Fruit fly (Drosophila melanogaster) whole organism, adult: Measurements from ENCODE around the gene CG14282.
A peak's percentile ranks its signal among the peaks of the same experiment; 100 is the strongest.

Experiments used
- CG11617 ChIP-seq: fragments of 200-800 bp; sonication (Bioruptor generic); optimal IDR thresholded peaks from 2 replicates; lab custom pipeline; 2017; ENCODE audit warnings: mild to moderate bottlenecking, missing biosample characterization, missing genetic modification reagents, missing genetic modification characterization
- CG12768 ChIP-seq: fragments of 200-800 bp; sonication (Bioruptor generic); optimal IDR thresholded peaks from 2 replicates; lab custom pipeline; 2017; ENCODE audit warnings: missing biosample characterization, missing genetic modification characterization, mild to moderate bottlenecking, moderate library complexity, missing genetic modification reagents
- CG14711 ChIP-seq: fragments of 200-800 bp; sonication (Bioruptor generic); optimal IDR thresholded peaks from 2 replicates; lab custom pipeline; 2018; ENCODE audit warnings: missing biosample characterization, mild to moderate bottlenecking, missing genetic modification characterization, moderate library complexity
- CG1620 ChIP-seq: fragments of 200-800 bp; sonication (Bioruptor generic); optimal IDR thresholded peaks from 2 replicates; lab custom pipeline; 2016; ENCODE audit warnings: missing biosample characterization, missing genetic modification characterization
- CG33017 ChIP-seq: fragments of 200-800 bp; sonication (Bioruptor generic); optimal IDR thresholded peaks from 2 replicates; lab custom pipeline; 2018; ENCODE audit warnings: missing biosample characterization, mild to moderate bottlenecking, missing genetic modification characterization, moderate library complexity
- CG5204 ChIP-seq: fragments of 200-800 bp; sonication (Bioruptor generic); optimal IDR thresholded peaks from 2 replicates; lab custom pipeline; 2016; ENCODE audit warnings: missing biosample characterization, missing genetic modification characterization
- CG7045 ChIP-seq: fragments of 200-800 bp; sonication (Bioruptor generic); optimal IDR thresholded peaks from 2 replicates; lab custom pipeline; 2017; ENCODE audit warnings: missing biosample characterization, mild to moderate bottlenecking, missing genetic modification characterization
- CG7101 ChIP-seq: fragments of 200-800 bp; sonication (Bioruptor generic); optimal IDR thresholded peaks from 2 replicates; lab custom pipeline; 2018; ENCODE audit warnings: missing biosample characterization, mild to moderate bottlenecking, missing genetic modification characterization, moderate library complexity
- Clk ChIP-seq: fragments of 200-800 bp; sonication (Bioruptor generic); optimal IDR thresholded peaks from 2 replicates; lab custom pipeline; 2017; ENCODE audit warnings: missing biosample characterization, missing genetic modification characterization
- Crg-1 ChIP-seq: fragments of 200-800 bp; sonication (Bioruptor generic); optimal IDR thresholded peaks from 2 replicates; lab custom pipeline; 2016; ENCODE audit warnings: missing biosample characterization, missing genetic modification characterization
- Hr96 ChIP-seq: fragments of 200-800 bp; sonication (Bioruptor generic); optimal IDR thresholded peaks from 2 replicates; lab custom pipeline; 2016; ENCODE audit warnings: missing biosample characterization, missing genetic modification characterization
- Mnt ChIP-seq: fragments of 200-800 bp; sonication (Bioruptor generic); optimal IDR thresholded peaks from 2 replicates; lab custom pipeline; 2016; ENCODE audit warnings: missing biosample characterization, mild to moderate bottlenecking, missing genetic modification characterization
- bab1 ChIP-seq: fragments of 200-800 bp; sonication (Bioruptor generic); optimal IDR thresholded peaks from 3 replicates; lab custom pipeline; 2019; ENCODE audit warnings: missing biosample characterization, mild to moderate bottlenecking, missing genetic modification characterization, moderate library complexity
- cic ChIP-seq: fragments of 200-800 bp; sonication (Bioruptor generic); optimal IDR thresholded peaks from 2 replicates; lab custom pipeline; 2017; ENCODE audit warnings: missing biosample characterization, mild to moderate bottlenecking, missing genetic modification characterization, moderate library complexity
- cnc ChIP-seq, 2 experiments: fragments of >200 bp; optimal IDR thresholded peaks; 2 replicates each; lab custom pipeline; 2017
- kay ChIP-seq: fragments of 200-800 bp; sonication (Bioruptor generic); peaks from one replicate; lab custom pipeline; 2016; ENCODE audit warnings: missing biosample characterization, missing genetic modification characterization, borderline replicate concordance
- ovo ChIP-seq: fragments of 200-800 bp; sonication (Bioruptor generic); optimal IDR thresholded peaks from 2 replicates; lab custom pipeline; 2016; ENCODE audit warnings: missing biosample characterization, missing genetic modification characterization
- pad ChIP-seq: fragments of 200-800 bp; sonication (Bioruptor generic); optimal IDR thresholded peaks from 3 replicates; lab custom pipeline; 2017; ENCODE audit warnings: missing biosample characterization, missing genetic modification characterization, mild to moderate bottlenecking, moderate library complexity, missing genetic modification reagents
- tj ChIP-seq: fragments of 200-800 bp; sonication (Bioruptor generic); optimal IDR thresholded peaks from 3 replicates; lab custom pipeline; 2017; ENCODE audit warnings: missing biosample characterization, mild to moderate bottlenecking, missing genetic modification characterization, moderate library complexity
- toe ChIP-seq: fragments of 200-800 bp; sonication (Bioruptor generic); optimal IDR thresholded peaks from 2 replicates; lab custom pipeline; 2016; ENCODE audit warnings: missing biosample characterization, missing genetic modification characterization

The CG14282 gene

dm6 chr3R:19150856-19151651 is 25.7 kb upstream of the CG14282 start:
- TF ChIP-seq tj (GFP tag; lab: Kevin White, UChicago) (peak; percentile 14), kay (GFP tag; lab: Kevin White, UChicago) (peak; percentile 39), cic (no peak)

- TF ChIP-seq CG33017: peak; percentile 19
- TF ChIP-seq tj (GFP tag; lab: Kevin White, UChicago): no peak
- no peak for TF ChIP-seq Clk
- no peak for TF ChIP-seq cnc (optimal IDR thresholded peaks at IDR 0.05; lab: Kevin White, UChicago)
- no peak for TF ChIP-seq CG1620
- TF ChIP-seq CG7045 (GFP tag; lab: Kevin White, UChicago): no peak
- no peak for TF ChIP-seq CG7101
- TF ChIP-seq CG11617 (GFP tag; lab: Kevin White, UChicago): no peak
- TF ChIP-seq pad (GFP tag; lab: Kevin White, UChicago): no peak
- peak; percentile 69 for TF ChIP-seq kay (GFP tag; lab: Kevin White, UChicago)
- no peak for TF ChIP-seq CG14711 (tag; lab: Kevin White, UChicago)
- no peak for TF ChIP-seq Crg-1 (GFP tag; lab: Kevin White, UChicago)
- no peak for TF ChIP-seq toe (GFP tag; lab: Kevin White, UChicago)
- no peak for TF ChIP-seq ovo (GFP tag; lab: Kevin White, UChicago)
- no peak for TF ChIP-seq bab1
- TF ChIP-seq CG5204 (GFP tag; lab: Kevin White, UChicago): no peak
Observed at dm6 chr3R:19151848-19152787, 24.7 kb upstream of the CG14282 start.

dm6 chr3R:19152835-19153234 is 24.0 kb upstream of the CG14282 start:
- TF ChIP-seq tj (GFP tag; lab: Kevin White, UChicago): no peak
- no peak for TF ChIP-seq ovo (GFP tag; lab: Kevin White, UChicago)
- TF ChIP-seq kay (GFP tag; lab: Kevin White, UChicago): no peak
- TF ChIP-seq toe (GFP tag; lab: Kevin White, UChicago): no peak
- no peak for TF ChIP-seq CG33017
- no peak for TF ChIP-seq CG11617 (GFP tag; lab: Kevin White, UChicago)
- no peak for TF ChIP-seq Clk
- no peak for TF ChIP-seq CG1620
- TF ChIP-seq Crg-1 (GFP tag; lab: Kevin White, UChicago): no peak
- no peak for TF ChIP-seq bab1
- no peak for TF ChIP-seq CG5204 (GFP tag; lab: Kevin White, UChicago)
- no peak for TF ChIP-seq cnc (optimal IDR thresholded peaks at IDR 0.05; lab: Kevin White, UChicago)
- no peak for TF ChIP-seq CG14711 (tag; lab: Kevin White, UChicago)
- TF ChIP-seq cic: no peak
- TF ChIP-seq Hr96 (GFP tag; lab: Kevin White, UChicago): no peak
- TF ChIP-seq CG12768 (GFP tag; lab: Kevin White, UChicago): no peak
- TF ChIP-seq CG7101: no peak
- no peak for TF ChIP-seq CG7045 (GFP tag; lab: Kevin White, UChicago)
- TF ChIP-seq Mnt (GFP tag; lab: Kevin White, UChicago): no peak
- TF ChIP-seq pad (GFP tag; lab: Kevin White, UChicago): no peak

dm6 chr3R:19153502-19153983 is 23.3 kb upstream of the CG14282 start, which contains the start of gene CG5835:
TSS of gene CG5835 (minus strand) at chr3R:19153686.
- TF ChIP-seq CG12768 (GFP tag; lab: Kevin White, UChicago): no peak
- TF ChIP-seq Mnt (GFP tag; lab: Kevin White, UChicago): peak; percentile 58
- peak; percentile 62 for TF ChIP-seq tj (GFP tag; lab: Kevin White, UChicago)
- no peak for TF ChIP-seq CG33017
- no peak for TF ChIP-seq CG7045 (GFP tag; lab: Kevin White, UChicago)
- peak; percentile 3 for TF ChIP-seq CG14711 (tag; lab: Kevin White, UChicago)
- no peak for TF ChIP-seq CG5204 (GFP tag; lab: Kevin White, UChicago)
- TF ChIP-seq Clk: no peak
- peak; percentile 46 for TF ChIP-seq bab1
- TF ChIP-seq kay (GFP tag; lab: Kevin White, UChicago): peak; percentile 82
- no peak for TF ChIP-seq cnc (optimal IDR thresholded peaks at IDR 0.05; lab: Kevin White, UChicago)
- peak; percentile 34 for TF ChIP-seq CG7101
- no peak for TF ChIP-seq Hr96 (GFP tag; lab: Kevin White, UChicago)
- TF ChIP-seq pad (GFP tag; lab: Kevin White, UChicago): peak; percentile 11
- TF ChIP-seq Crg-1 (GFP tag; lab: Kevin White, UChicago): no peak
- TF ChIP-seq cic: no peak
- no peak for TF ChIP-seq ovo (GFP tag; lab: Kevin White, UChicago)
- no peak for TF ChIP-seq toe (GFP tag; lab: Kevin White, UChicago)
- TF ChIP-seq CG11617 (GFP tag; lab: Kevin White, UChicago): peak; percentile 15
- peak; percentile 36 for TF ChIP-seq CG1620

- TF ChIP-seq CG33017: peak; percentile 23
- TF ChIP-seq Hr96 (GFP tag; lab: Kevin White, UChicago): peak; percentile 74
- TF ChIP-seq tj (GFP tag; lab: Kevin White, UChicago): peak; percentile 4
- TF ChIP-seq bab1: peak; percentile 80
- peak; percentile 40 for TF ChIP-seq CG14711 (tag; lab: Kevin White, UChicago)
- peak; percentile 91 for TF ChIP-seq Mnt (GFP tag; lab: Kevin White, UChicago)
- TF ChIP-seq toe (GFP tag; lab: Kevin White, UChicago): peak; percentile 75
- TF ChIP-seq cnc (optimal IDR thresholded peaks at IDR 0.05; lab: Kevin White, UChicago): no peak
- TF ChIP-seq Crg-1 (GFP tag; lab: Kevin White, UChicago): peak; percentile 91
- peak; percentile 66 for TF ChIP-seq ovo (GFP tag; lab: Kevin White, UChicago)
- peak; percentile 72 for TF ChIP-seq CG7101
- TF ChIP-seq CG11617 (GFP tag; lab: Kevin White, UChicago): peak; percentile 39
- peak; percentile 78 for TF ChIP-seq pad (GFP tag; lab: Kevin White, UChicago)
- peak; percentile 74 for TF ChIP-seq kay (GFP tag; lab: Kevin White, UChicago)
- no peak for TF ChIP-seq CG5204 (GFP tag; lab: Kevin White, UChicago)
- peak; percentile 62 for TF ChIP-seq Clk
- peak; percentile 94 for TF ChIP-seq CG1620
- TF ChIP-seq cic: peak; percentile 54
- peak; percentile 79 for TF ChIP-seq CG12768 (GFP tag; lab: Kevin White, UChicago)
- peak; percentile 67 for TF ChIP-seq CG7045 (GFP tag; lab: Kevin White, UChicago)
Observed at dm6 chr3R:19156670-19157402, 20.0 kb upstream of the CG14282 start, which contains the start of gene nanos. TSS of gene nanos (plus strand) at chr3R:19157238.
